Fruit fly (Drosophila melanogaster): ENCODE measurements around the gene Axs.

The Axs gene

dm6 chrX:16644535-16645131 is 39.1 kb downstream of the Axs start (continued):
- TF ChIP-seq pnt (GFP tag; optimal IDR thresholded peaks at IDR 0.05), result no peak
- TF ChIP-seq knrl (GFP tag; IDR thresholded peaks at IDR 0.05; ENCODE audit: partially characterized antibody), result no peak
- TF ChIP-seq CG1792 (GFP tag; optimal IDR thresholded peaks at IDR 0.05), result no peak
- TF ChIP-seq vnd (GFP tag; IDR thresholded peaks at IDR 0.05; ENCODE audit: partially characterized antibody), result no peak
- TF ChIP-seq Mes4 (GFP tag; optimal IDR thresholded peaks at IDR 0.05), result peak; percentile 51
- TF ChIP-seq CG16815 (GFP tag; optimal IDR thresholded peaks at IDR 0.05), result peak; percentile 2
- TF ChIP-seq gt (GFP tag; IDR thresholded peaks at IDR 0.05), result no peak
- TF ChIP-seq odd (GFP tag; optimal IDR thresholded peaks at IDR 0.05), result peak; percentile 59
- TF ChIP-seq CG3281 (GFP tag; optimal IDR thresholded peaks at IDR 0.05), result no peak
- peak; percentile 78 for TF ChIP-seq wek (GFP tag; optimal IDR thresholded peaks at IDR 0.05)
- TF ChIP-seq cg (GFP tag; optimal IDR thresholded peaks at IDR 0.05), result no peak
- TF ChIP-seq CG7556 (GFP tag; optimal IDR thresholded peaks at IDR 0.05), result peak; percentile 43
- TF ChIP-seq CG7357 (GFP tag; IDR thresholded peaks at IDR 0.05), result no peak
- TF ChIP-seq eyg (GFP tag; optimal IDR thresholded peaks at IDR 0.05), result no peak
- no peak for TF ChIP-seq CG14667 (GFP tag; IDR thresholded peaks at IDR 0.05)
- TF ChIP-seq CG18599 (GFP tag; optimal IDR thresholded peaks at IDR 0.05), result peak; percentile 39
- no peak for TF ChIP-seq slbo (GFP tag; IDR thresholded peaks at IDR 0.05)
- no peak for TF ChIP-seq CG10959 (GFP tag; IDR thresholded peaks at IDR 0.05)
- TF ChIP-seq CG14710 (tag; optimal IDR thresholded peaks at IDR 0.05), result peak; percentile 41
- TF ChIP-seq CG11723 (GFP tag; optimal IDR thresholded peaks at IDR 0.05), result peak; percentile 54
- TF ChIP-seq nmo (GFP tag; optimal IDR thresholded peaks at IDR 0.05), result no peak
- no peak for TF ChIP-seq CG10267 (tag; optimal IDR thresholded peaks at IDR 0.05)
- TF ChIP-seq crp (GFP tag; optimal IDR thresholded peaks at IDR 0.05), result no peak
- TF ChIP-seq HLH54F (GFP tag; optimal IDR thresholded peaks at IDR 0.05), result no peak
- TF ChIP-seq CG10209 (GFP tag; optimal IDR thresholded peaks at IDR 0.05), result peak; percentile 71
- TF ChIP-seq CG34224 (GFP tag; IDR thresholded peaks at IDR 0.05; ENCODE audit: partially characterized antibody), result no peak
- TF ChIP-seq chn (GFP tag; optimal IDR thresholded peaks at IDR 0.05), result no peak
- no peak for TF ChIP-seq CG10274 (GFP tag; optimal IDR thresholded peaks at IDR 0.05)
- peak; percentile 24 for TF ChIP-seq twi (tag; optimal IDR thresholded peaks at IDR 0.05)
- TF ChIP-seq grau (tag; optimal IDR thresholded peaks at IDR 0.05), result peak; percentile 2
- TF ChIP-seq dati (GFP tag; IDR thresholded peaks at IDR 0.05), result no peak
- TF ChIP-seq CG8359 (GFP tag; optimal IDR thresholded peaks at IDR 0.05; ENCODE audit: borderline replicate concordance), result peak; percentile 40
- TF ChIP-seq ash1 (GFP tag; optimal IDR thresholded peaks at IDR 0.05), result peak; percentile 20
- TF ChIP-seq CG7839 (tag; optimal IDR thresholded peaks at IDR 0.05), result no peak
- TF ChIP-seq zfh1 (GFP tag; IDR thresholded peaks at IDR 0.05), result peak; percentile 34; the same call in 1 of the 3 replicates
- TF ChIP-seq trem (tag; optimal IDR thresholded peaks at IDR 0.05), result no peak
- peak; percentile 33 for TF ChIP-seq CG10431 (GFP tag; optimal IDR thresholded peaks at IDR 0.05)
- no peak for TF ChIP-seq ERR (GFP tag; optimal IDR thresholded peaks at IDR 0.05)
- no peak for TF ChIP-seq ems (GFP tag; optimal IDR thresholded peaks at IDR 0.05)
- TF ChIP-seq ftz-f1 (GFP tag; optimal IDR thresholded peaks at IDR 0.05), result no peak
- no peak for TF ChIP-seq danr (GFP tag; IDR thresholded peaks at IDR 0.05)
- TF ChIP-seq wdn (GFP tag; IDR thresholded peaks at IDR 0.05), result no peak
- peak; percentile 76 for TF ChIP-seq gsb-n (tag; optimal IDR thresholded peaks at IDR 0.05)
- TF ChIP-seq C15 (GFP tag; IDR thresholded peaks at IDR 0.05), result no peak
- peak; percentile 83 for TF ChIP-seq Med (GFP tag)
- TF ChIP-seq CG13624 (GFP tag; optimal IDR thresholded peaks at IDR 0.05), result no peak
- 0 out of 2 replicates have a peak, but pooled peaks have one; percentile 23 for TF ChIP-seq CG32767 (GFP tag; IDR thresholded peaks at IDR 0.05)
- peak; percentile 27 for TF ChIP-seq CG8924 (tag; optimal IDR thresholded peaks at IDR 0.05)
- TF ChIP-seq gcm (GFP tag; optimal IDR thresholded peaks at IDR 0.05), result peak; percentile 39

All from whole organism, embryonic.